Worm (Caenorhabditis elegans): ENCODE measurements around the gene lgc-44.

lgc-44 gene

DNA sequence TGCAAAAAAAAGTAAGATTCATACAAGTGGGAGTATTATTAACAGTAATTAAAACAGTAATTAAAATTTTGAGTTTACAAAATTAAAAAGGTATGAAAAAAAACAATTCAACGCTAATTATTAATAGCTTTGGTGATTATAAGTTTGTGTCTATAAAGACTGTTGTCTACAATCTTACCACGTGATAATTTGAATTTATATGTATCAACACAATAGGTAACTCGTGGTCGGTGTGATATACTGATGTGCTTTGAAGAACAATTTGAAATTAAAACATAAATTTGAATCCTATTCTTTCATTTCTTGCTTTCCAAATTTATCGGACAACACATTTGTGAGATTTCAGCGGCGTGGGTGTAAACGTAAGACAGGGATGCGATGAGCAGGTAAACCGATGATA is 44.6 kb downstream of the lgc-44 start:
- TF ChIP-seq ceh-82 (tag; optimal IDR thresholded peaks at IDR 0.05) = no peak
- no peak for TF ChIP-seq elt-3 (tag; optimal IDR thresholded peaks at IDR 0.05)
- TF ChIP-seq nhr-12 (tag; optimal IDR thresholded peaks at IDR 0.05) = no peak
- no peak for TF ChIP-seq lin-39 (tag; optimal IDR thresholded peaks at IDR 0.05)
- no peak for TF ChIP-seq peb-1 (tag; optimal IDR thresholded peaks at IDR 0.05)

DNA sequence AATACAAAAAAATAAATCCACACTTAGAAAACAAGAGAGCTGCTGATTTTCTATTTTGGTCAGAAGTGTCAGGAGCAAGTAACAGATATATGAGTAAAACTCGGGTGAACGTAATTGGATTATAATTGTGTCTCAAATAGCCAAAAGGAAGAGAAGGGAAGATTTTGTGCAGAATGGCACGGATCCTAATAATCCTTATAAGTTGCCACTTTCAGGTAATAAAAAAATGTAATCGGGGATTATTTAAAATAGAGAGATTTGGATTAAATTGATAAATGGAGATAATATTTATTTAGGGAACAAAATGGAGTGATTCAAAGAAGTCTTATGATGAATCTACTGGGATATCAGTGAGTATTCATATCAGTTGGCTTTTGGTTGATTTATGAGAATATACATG is 47.4 kb downstream of the lgc-44 start:
- TF ChIP-seq nhr-10 (tag; optimal IDR thresholded peaks at IDR 0.05) (no peak), gmeb-1 (tag; optimal IDR thresholded peaks at IDR 0.05) (no peak), mdl-1 (tag; optimal IDR thresholded peaks at IDR 0.05) (no peak), unc-62 (GFP tag; optimal IDR thresholded peaks at IDR 0.05) (no peak), nhr-6 (tag; optimal IDR thresholded peaks at IDR 0.05) (no peak), Y55F3AM.14 (GFP tag; optimal IDR thresholded peaks at IDR 0.05) (no peak), dmd-4 (tag; optimal IDR thresholded peaks at IDR 0.05) (no peak)

DNA sequence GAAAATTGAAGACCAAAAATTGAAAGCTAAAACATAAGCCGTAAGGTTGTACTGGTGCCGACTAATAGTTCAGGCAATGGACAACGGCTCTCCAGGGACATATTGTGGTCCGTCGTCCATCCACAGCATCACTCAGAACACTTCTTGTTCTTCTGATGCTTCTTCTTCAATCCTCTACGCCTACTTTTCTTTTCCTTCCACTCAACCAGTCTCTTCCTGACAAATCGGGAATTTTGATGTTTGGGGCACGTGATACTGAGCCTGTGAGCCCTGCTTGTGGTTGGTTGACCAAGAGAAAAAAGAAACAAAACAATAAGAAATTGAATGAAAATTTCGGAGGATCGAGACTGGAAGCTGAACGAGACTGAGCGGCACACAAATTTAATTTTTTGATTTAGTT is 51.1 kb downstream of the lgc-44 start:
- TF ChIP-seq mdl-1 (tag; optimal IDR thresholded peaks at IDR 0.05) (peak in 1 of 2 experiments; percentile 3), peb-1 (tag; optimal IDR thresholded peaks at IDR 0.05) (no peak), sma-9 (GFP tag; optimal IDR thresholded peaks at IDR 0.05) (no peak), sma-9 (tag; optimal IDR thresholded peaks at IDR 0.05) (no peak), mab-5 (tag; optimal IDR thresholded peaks at IDR 0.05) (peak; percentile 0), unc-55 (GFP tag; optimal IDR thresholded peaks at IDR 0.05) (no peak)

DNA sequence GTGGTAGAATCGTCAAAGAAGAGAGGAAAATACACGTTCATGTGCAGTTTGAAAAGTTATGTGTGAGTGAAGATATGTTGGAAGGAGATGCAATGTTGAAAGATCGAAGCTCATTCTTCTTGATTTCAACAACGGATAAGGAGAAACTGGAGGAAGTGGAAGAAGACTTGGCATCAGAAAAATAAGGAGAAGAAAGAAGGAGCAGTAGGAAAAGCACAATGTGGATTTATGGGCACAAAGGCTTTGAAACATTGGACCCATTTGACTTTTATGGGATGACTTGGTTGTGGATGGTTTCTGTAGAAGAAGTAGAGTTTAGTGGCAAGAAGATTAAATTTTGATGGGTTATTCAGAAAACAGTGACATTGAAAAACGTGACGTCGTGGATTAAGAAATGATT is 52.3 kb downstream of the lgc-44 start:
- TF ChIP-seq mab-5 (tag; optimal IDR thresholded peaks at IDR 0.05) (peak; percentile 58), ceh-82 (tag; optimal IDR thresholded peaks at IDR 0.05) (no peak), nhr-10 (tag; optimal IDR thresholded peaks at IDR 0.05) (no peak), ama-1 (optimal IDR thresholded peaks at IDR 0.05) (no peak), peb-1 (tag; optimal IDR thresholded peaks at IDR 0.05) (no peak), mbf-1 (tag; optimal IDR thresholded peaks at IDR 0.05) (no peak), gmeb-1 (tag; optimal IDR thresholded peaks at IDR 0.05) (no peak), elt-1 (tag; optimal IDR thresholded peaks at IDR 0.05) (no peak)
